Worm (Caenorhabditis elegans) whole organism, L2 larva: ENCODE results near the gene ttr-3.

ENCODE experiments used
- C34F6.9 ChIP-seq: fragments of 150-350 bp; optimal IDR thresholded peaks from 2 replicates; lab custom pipeline; 2014; ENCODE audit warnings: missing biosample characterization, missing genetic modification characterization
- F13H6.1 ChIP-seq: sonication (generic microtip); optimal IDR thresholded peaks from 2 replicates; lab custom pipeline; 2016; ENCODE audit warnings: missing genetic modification characterization, missing compliant biosample characterization
- R02D3.7 ChIP-seq: fragments of 150-350 bp; optimal IDR thresholded peaks from 2 replicates; lab custom pipeline; 2014; ENCODE audit warnings: missing biosample characterization, missing genetic modification characterization
- blmp-1 ChIP-seq: sonication (generic microtip); optimal IDR thresholded peaks from 2 replicates; lab custom pipeline; 2017; ENCODE audit warnings: missing genetic modification characterization, mild to moderate bottlenecking, missing compliant biosample characterization, antibody characterized with exemption, moderate library complexity; ENCODE audit not compliant: insufficient read depth
- ceh-82 ChIP-seq: fragments of 150-350 bp; optimal IDR thresholded peaks from 2 replicates; lab custom pipeline; 2014; ENCODE audit warnings: missing biosample characterization, missing genetic modification characterization
- crh-2 ChIP-seq: sonication (generic microtip); optimal IDR thresholded peaks from 2 replicates; lab custom pipeline; 2017; ENCODE audit warnings: missing biosample characterization, missing genetic modification characterization
- dmd-4 ChIP-seq: sonication (generic microtip); optimal IDR thresholded peaks from 2 replicates; lab custom pipeline; 2017; ENCODE audit warnings: missing biosample characterization, missing genetic modification characterization
- elt-1 ChIP-seq: fragments of 150-350 bp; optimal IDR thresholded peaks from 2 replicates; lab custom pipeline; 2014; ENCODE audit warnings: missing biosample characterization, missing genetic modification characterization
- elt-3 ChIP-seq: sonication (generic microtip); optimal IDR thresholded peaks from 2 replicates; lab custom pipeline; 2017; ENCODE audit warnings: missing biosample characterization, missing genetic modification characterization
- fos-1 ChIP-seq: fragments of 150-350 bp; optimal IDR thresholded peaks from 2 replicates; lab custom pipeline; 2014; ENCODE audit warnings: missing biosample characterization, missing genetic modification characterization
- gmeb-1 ChIP-seq: fragments of 150-350 bp; optimal IDR thresholded peaks from 2 replicates; lab custom pipeline; 2014; ENCODE audit warnings: missing biosample characterization, missing genetic modification characterization
- lin-13 ChIP-seq: fragments of 150-350 bp; optimal IDR thresholded peaks from 2 replicates; lab custom pipeline; 2014; ENCODE audit warnings: missing biosample characterization, missing genetic modification reagents, missing genetic modification characterization
- lsy-2 ChIP-seq, 2 experiments: fragments of 150-350 bp in 1 of 2; sonication (generic microtip) in 1 of 2; optimal IDR thresholded peaks; 2 replicates each; lab custom pipeline; 2014 to 2017; ENCODE audit warnings: missing biosample characterization in 2 of 2, missing genetic modification characterization in 2 of 2
- nhr-10 ChIP-seq: sonication (generic microtip); optimal IDR thresholded peaks from 2 replicates; lab custom pipeline; 2017; ENCODE audit warnings: missing biosample characterization, missing genetic modification characterization
- nhr-129 ChIP-seq: fragments of 150-350 bp; optimal IDR thresholded peaks from 2 replicates; lab custom pipeline; 2014; ENCODE audit warnings: missing biosample characterization, missing genetic modification characterization
- nhr-23 ChIP-seq: fragments of 150-350 bp; optimal IDR thresholded peaks from 2 replicates; lab custom pipeline; 2014; ENCODE audit warnings: missing biosample characterization, missing genetic modification reagents, missing genetic modification characterization
- nhr-237 ChIP-seq: fragments of 150-350 bp; optimal IDR thresholded peaks from 2 replicates; lab custom pipeline; 2014; ENCODE audit warnings: missing biosample characterization, missing genetic modification characterization
- nhr-25 ChIP-seq: fragments of 150-350 bp; sonication (generic microtip); optimal IDR thresholded peaks from 3 replicates; lab custom pipeline; 2014; ENCODE audit warnings: missing biosample characterization, missing genetic modification characterization
- nhr-6 ChIP-seq: fragments of 150-350 bp; optimal IDR thresholded peaks from 2 replicates; lab custom pipeline; 2014; ENCODE audit warnings: missing biosample characterization, missing genetic modification characterization
- nhr-77 ChIP-seq: fragments of 150-350 bp; optimal IDR thresholded peaks from 2 replicates; lab custom pipeline; 2014; ENCODE audit warnings: missing biosample characterization, missing genetic modification characterization
- peb-1 ChIP-seq: fragments of 150-350 bp; optimal IDR thresholded peaks from 2 replicates; lab custom pipeline; 2014; ENCODE audit warnings: missing biosample characterization, missing genetic modification characterization
- sem-4 ChIP-seq: fragments of 150-350 bp; optimal IDR thresholded peaks from 2 replicates; lab custom pipeline; 2014; ENCODE audit warnings: missing biosample characterization, missing genetic modification reagents, missing genetic modification characterization
- skn-1 ChIP-seq: sonication (generic microtip); optimal IDR thresholded peaks from 2 replicates; lab custom pipeline; 2017; ENCODE audit warnings: missing biosample characterization, missing genetic modification characterization
- sma-3 ChIP-seq: sonication (generic microtip); optimal IDR thresholded peaks from 2 replicates; lab custom pipeline; 2016; ENCODE audit warnings: missing genetic modification reagents, missing genetic modification characterization, missing compliant biosample characterization
- sma-9 ChIP-seq, 2 experiments: fragments of 150-350 bp in 1 of 2; sonication (generic microtip) in 1 of 2; optimal IDR thresholded peaks; 2 replicates each; lab custom pipeline; 2014 to 2016; ENCODE audit warnings: missing genetic modification characterization in 2 of 2, mild to moderate bottlenecking in 1 of 2, missing biosample characterization in 1 of 2, missing compliant biosample characterization in 1 of 2, missing genetic modification reagents in 1 of 2, moderate library complexity in 1 of 2
- unc-55 ChIP-seq: fragments of 150-350 bp; sonication (generic microtip); optimal IDR thresholded peaks from 3 replicates; lab custom pipeline; 2014; ENCODE audit warnings: missing biosample characterization, missing genetic modification reagents, missing genetic modification characterization
- unc-62 ChIP-seq: fragments of 150-350 bp; optimal IDR thresholded peaks from 2 replicates; lab custom pipeline; 2014; ENCODE audit warnings: missing biosample characterization, missing genetic modification reagents, missing genetic modification characterization
- zag-1 ChIP-seq: fragments of 150-350 bp; optimal IDR thresholded peaks from 2 replicates; lab custom pipeline; 2014; ENCODE audit warnings: missing biosample characterization, missing genetic modification characterization
- ztf-1 ChIP-seq: fragments of 200-800 bp; sonication (Bioruptor generic); conservative IDR thresholded peaks from 2 replicates; pipeline ENCODE4 v1.3.6; 2022; ENCODE audit warnings: missing genetic modification characterization, missing compliant biosample characterization
- ztf-11 ChIP-seq: sonication (generic microtip); optimal IDR thresholded peaks from 2 replicates; lab custom pipeline; 2017; ENCODE audit warnings: missing biosample characterization, missing genetic modification characterization
- ztf-4 ChIP-seq: fragments of 150-350 bp; optimal IDR thresholded peaks from 2 replicates; lab custom pipeline; 2014; ENCODE audit warnings: missing biosample characterization, missing genetic modification characterization

The ttr-3 gene

DNA sequence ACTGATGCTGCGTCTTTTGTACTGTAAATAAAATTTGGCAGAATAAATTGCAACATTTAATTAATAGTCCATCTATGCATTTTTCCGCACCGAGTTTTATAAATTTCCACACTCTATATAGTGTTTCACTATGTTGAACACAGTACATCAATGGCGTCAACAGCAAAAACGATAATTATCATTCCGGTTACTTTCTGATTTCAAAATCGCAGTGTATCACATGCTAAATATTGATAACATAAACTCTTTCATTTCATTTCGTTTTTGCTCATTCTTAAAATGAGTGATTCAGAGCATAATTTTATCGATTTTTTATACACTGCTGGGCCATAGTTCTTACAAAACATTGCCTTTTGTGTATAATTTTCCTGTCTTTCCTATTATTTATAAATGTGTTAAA lies 4.2 kb downstream of the ttr-3 start:
- TF ChIP-seq fos-1 (tag; lab: Kevin White, UChicago), result peak; percentile 66
- TF ChIP-seq gmeb-1 (tag; lab: Kevin White, UChicago), result peak; percentile 17
- no peak for TF ChIP-seq lin-13

DNA sequence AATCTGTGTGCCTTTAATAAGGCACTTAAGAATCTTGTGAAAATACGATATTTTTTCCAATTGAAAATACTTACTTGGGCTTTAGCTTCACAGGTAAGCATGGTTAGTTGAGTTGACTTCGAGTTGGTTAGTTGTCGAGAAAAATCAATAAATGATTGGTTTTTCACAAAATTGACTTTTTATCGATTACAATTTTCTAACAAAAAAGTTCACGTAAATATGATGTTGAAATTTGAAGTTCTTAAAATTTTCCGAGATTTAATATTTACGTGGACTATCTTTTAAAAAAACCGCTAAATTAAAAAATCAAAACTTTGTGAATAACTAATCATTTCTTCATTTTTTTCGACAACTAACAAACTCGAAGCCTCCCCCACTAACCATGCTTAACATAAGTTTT lies 5.8 kb downstream of the ttr-3 start, which contains the start of gene F40F12.3:
TSS of gene F40F12.3 (minus strand) at position 101 of the 400 bp plus-strand sequence.
- TF ChIP-seq nhr-23, result no peak
- TF ChIP-seq C34F6.9, result no peak
- TF ChIP-seq peb-1 (tag; lab: Kevin White, UChicago), result no peak
- no peak for TF ChIP-seq sem-4
- no peak for TF ChIP-seq zag-1 (tag; lab: Kevin White, UChicago)

DNA sequence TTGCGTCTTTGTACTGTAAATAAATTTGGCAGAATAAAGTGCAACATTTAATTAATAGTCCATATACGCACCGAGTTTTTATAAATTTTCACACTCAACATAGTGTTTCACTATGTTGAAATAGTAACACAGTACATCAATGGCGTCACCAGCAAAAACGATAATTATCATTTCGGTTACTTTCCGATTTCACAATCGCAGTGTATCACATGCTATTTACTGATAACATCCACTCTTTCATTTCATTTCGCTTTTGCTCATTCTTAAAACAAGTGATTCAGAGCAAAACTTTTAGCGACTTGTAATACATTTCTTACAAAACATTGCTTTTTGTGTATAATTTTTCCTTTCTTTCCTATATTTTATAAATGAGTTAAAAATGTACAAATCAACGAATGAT lies 12.8 kb downstream of the ttr-3 start, which contains the start of gene cbp-3:
TSS of gene cbp-3 (plus strand) at position 272 of the 400 bp plus-strand sequence.
- TF ChIP-seq blmp-1 (tag; lab: Kevin White, UChicago), result no peak
- no peak for TF ChIP-seq gmeb-1 (tag; lab: Kevin White, UChicago)
- no peak for TF ChIP-seq nhr-77 (tag; lab: Kevin White, UChicago)
- no peak for TF ChIP-seq nhr-6
- no peak for TF ChIP-seq elt-3 (tag; lab: Kevin White, UChicago)
- peak; percentile 1 for TF ChIP-seq crh-2 (tag; lab: Kevin White, UChicago)
- peak; percentile 5 for TF ChIP-seq nhr-129 (tag; lab: Kevin White, UChicago)
- TF ChIP-seq fos-1 (tag; lab: Kevin White, UChicago), result peak; percentile 90
- TF ChIP-seq unc-62, result no peak
- TF ChIP-seq ztf-1 (GFP tag; lab: Robert Waterston, UW), result no peak
- TF ChIP-seq F13H6.1 (tag; lab: Kevin White, UChicago), result no peak

DNA sequence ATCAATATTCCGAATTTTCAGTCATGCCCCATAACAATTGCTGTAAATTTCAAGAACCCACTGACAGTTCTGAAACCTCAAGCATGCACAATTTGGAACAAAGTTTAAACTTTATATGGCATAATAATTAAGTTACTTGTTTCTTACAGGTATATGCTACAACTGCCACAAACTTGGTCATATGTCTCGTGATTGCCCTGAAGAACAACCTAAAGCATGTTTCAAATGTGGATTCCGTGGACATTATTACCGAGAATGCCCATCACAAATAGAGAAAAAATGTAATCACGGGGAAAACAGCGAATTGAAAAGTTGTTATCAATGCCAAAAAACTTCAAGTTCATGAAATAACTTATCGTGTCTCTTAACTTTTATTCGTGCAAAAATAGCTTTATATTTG lies 13.6 kb downstream of the ttr-3 start:
- TF ChIP-seq peb-1 (tag; lab: Kevin White, UChicago) (no peak), elt-3 (tag; lab: Kevin White, UChicago) (no peak), R02D3.7 (tag; lab: Kevin White, UChicago) (no peak), unc-55 (GFP tag; lab: Kevin White, UChicago) (no peak), ztf-11 (tag; lab: Kevin White, UChicago) (no peak), nhr-10 (tag; lab: Kevin White, UChicago) (no peak)
- TF ChIP-seq, all 48 proteins: peak for 0

DNA sequence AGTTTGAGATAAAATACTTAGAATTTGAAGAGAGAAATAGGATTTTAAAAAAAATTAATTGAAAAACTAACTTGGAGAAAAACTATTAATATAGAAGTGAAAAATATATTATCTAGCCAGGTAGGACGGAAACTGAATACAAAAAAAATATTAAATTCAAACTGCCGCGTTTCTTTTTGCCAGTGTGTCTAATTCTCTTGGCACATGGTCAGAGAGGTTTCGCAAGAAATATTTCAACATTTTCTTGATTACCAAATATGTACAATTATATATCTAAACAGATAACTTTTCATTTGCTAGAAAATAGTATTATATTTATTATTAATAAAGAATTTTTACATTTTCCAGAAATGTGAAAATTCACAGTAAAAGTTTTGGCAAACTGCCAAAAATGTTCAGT lies 14.0 kb downstream of the ttr-3 start:
- peak; percentile 45 for TF ChIP-seq gmeb-1 (tag; lab: Kevin White, UChicago)
- no peak for TF ChIP-seq F13H6.1 (tag; lab: Kevin White, UChicago)

DNA sequence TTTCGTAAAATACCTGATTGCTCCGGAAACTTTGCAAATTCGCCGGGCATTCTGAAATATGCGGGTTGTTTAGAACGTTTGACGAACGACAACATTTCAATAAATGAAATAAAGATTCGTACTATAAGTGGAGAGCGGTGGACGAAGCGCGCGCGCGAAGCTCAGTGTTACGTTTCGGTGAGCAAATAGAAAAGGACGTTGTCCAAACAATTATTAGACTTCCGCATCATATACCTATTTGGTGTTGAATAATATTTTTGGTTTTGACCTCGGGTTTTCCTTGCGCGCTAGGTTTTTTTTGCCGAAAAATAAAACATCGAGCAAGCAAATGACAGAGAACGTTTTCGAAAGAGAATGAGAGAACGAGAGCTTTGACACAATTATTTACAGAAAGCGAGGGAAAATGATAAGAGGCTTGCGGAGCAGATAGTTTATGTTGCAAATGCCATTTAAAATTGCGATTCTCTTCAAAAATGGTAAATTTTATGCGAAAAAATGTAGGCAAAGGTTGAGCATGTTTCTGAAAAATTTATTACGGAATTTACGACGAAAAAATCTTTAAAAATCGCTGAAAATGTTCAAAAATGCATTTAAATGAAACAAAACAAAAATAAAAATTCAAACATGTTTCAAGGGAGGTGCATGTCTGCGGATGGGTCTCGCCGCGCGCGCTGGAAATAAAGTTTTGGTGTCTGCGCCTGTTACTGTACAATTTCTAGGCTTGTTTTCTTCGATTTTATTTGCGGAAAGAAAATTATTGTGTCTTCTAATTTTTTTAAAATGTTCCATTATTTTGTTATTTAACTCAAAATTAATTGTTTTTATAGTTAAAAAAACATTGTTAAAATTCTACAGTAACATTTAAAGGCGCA lies 15.7 kb downstream of the ttr-3 start, which contains the start of the genes cyld-1 and F40F12.9:
TSS of gene cyld-1 (minus strand) at position 51 of the 872 bp plus-strand sequence.
TSS of gene F40F12.9 (plus strand) at position 721 of the 872 bp plus-strand sequence.
- TF ChIP-seq C34F6.9 (no peak), crh-2 (tag; lab: Kevin White, UChicago) (no peak), sem-4 (no peak), fos-1 (tag; lab: Kevin White, UChicago) (peak; percentile 55)

DNA sequence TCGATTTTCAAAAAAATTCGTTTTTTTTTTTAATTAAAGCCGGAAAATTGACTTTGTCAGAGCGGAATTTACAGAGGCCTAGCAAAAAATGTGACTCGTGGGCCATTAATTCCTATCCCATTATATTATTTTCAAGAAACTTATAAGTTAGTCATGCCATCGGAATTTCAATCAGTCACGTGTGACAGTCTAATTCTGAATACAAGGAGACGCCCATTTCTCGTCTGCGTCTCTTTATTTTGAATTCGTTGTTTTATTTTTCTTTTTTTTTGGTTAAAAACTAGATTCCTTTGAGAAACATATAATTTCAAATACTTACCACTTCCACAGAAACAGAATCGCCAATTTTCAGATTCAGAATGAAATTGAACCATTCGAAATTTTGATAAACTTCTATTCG lies 17.8 kb downstream of the ttr-3 start:
- peak; percentile 3 for TF ChIP-seq sma-3 (GFP tag; lab: Kevin White, UChicago)
- no peak for TF ChIP-seq dmd-4
- no peak for TF ChIP-seq ceh-82 (tag; lab: Kevin White, UChicago)
- TF ChIP-seq nhr-6, result no peak
- no peak for TF ChIP-seq nhr-10 (tag; lab: Kevin White, UChicago)
- no peak for TF ChIP-seq lsy-2 (tag; optimal IDR thresholded peaks at IDR 0.05; lab: Kevin White, UChicago)

DNA sequence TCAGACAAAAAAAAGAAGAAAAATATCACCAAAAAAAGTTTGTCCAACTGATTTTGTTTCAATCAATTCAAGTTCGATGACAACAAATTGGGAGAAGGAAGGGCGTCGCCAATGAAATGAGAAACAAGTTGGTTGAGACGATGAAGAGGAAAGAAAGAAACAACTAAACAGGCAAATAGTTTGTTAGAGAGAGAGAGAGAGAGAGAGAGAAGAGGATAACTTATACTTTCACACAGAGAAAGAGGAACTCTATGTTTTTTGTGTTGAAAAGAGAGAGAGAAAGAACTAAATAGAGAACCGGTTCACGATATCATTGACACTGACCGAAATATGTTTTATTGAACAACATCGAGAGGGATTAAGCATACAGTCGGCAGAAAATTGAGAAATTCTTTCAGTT lies 19.0 kb downstream of the ttr-3 start:
- TF ChIP-seq unc-62, result no peak
- TF ChIP-seq skn-1 (tag; lab: Kevin White, UChicago), result no peak
- TF ChIP-seq blmp-1 (tag; lab: Kevin White, UChicago), result peak; percentile 48
- TF ChIP-seq sma-3 (GFP tag; lab: Kevin White, UChicago), result peak; percentile 31
- no peak for TF ChIP-seq nhr-237
- no peak for TF ChIP-seq ztf-4
- TF ChIP-seq nhr-25 (tag; lab: Kevin White, UChicago), result peak; percentile 31
- TF ChIP-seq crh-2 (tag; lab: Kevin White, UChicago), result no peak
- TF ChIP-seq elt-1 (tag; lab: Kevin White, UChicago), result no peak
- TF ChIP-seq ztf-1 (GFP tag; lab: Robert Waterston, UW), result no peak
- TF ChIP-seq sma-9 (GFP tag; optimal IDR thresholded peaks at IDR 0.05; lab: Kevin White, UChicago), result peak; percentile 8
- TF ChIP-seq sma-9 (tag; optimal IDR thresholded peaks at IDR 0.05; lab: Kevin White, UChicago), result no peak
- TF ChIP-seq F13H6.1 (tag; lab: Kevin White, UChicago), result no peak
